Worm (Caenorhabditis elegans): ENCODE data around the gene sid-3.

DNA sequence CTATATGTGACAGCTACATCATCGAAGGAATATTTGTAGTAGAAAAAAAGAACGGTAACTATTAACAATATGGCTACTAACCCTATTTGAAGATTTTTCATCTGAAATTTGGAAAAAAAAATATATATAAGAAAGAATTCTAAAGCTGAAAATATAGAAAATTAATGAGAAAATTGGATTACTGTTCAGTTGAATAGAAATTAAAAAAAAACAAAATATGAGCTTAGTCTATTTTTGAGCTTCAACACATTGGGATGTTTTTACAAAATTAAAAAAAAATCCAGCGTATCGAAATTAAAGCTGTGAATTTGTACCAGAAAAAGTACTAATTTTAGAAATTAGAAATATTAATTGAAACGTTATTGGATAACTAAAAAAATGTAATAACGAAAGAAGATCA lies 23.1 kb downstream of the sid-3 start, which contains the start of gene T08G2.2:
- no peak for TF ChIP-seq drap-1 (GFP tag; optimal IDR thresholded peaks at IDR 0.05)
- no peak for TF ChIP-seq elt-1 (tag; optimal IDR thresholded peaks at IDR 0.05; ENCODE audit: borderline replicate concordance, insufficient read depth)
- TF ChIP-seq lsy-2 (tag; optimal IDR thresholded peaks at IDR 0.05): no peak
- TF ChIP-seq pha-4 (tag; optimal IDR thresholded peaks at IDR 0.05): no peak
- TF ChIP-seq sptf-1 (tag; optimal IDR thresholded peaks at IDR 0.05): no peak
- TF ChIP-seq cnd-1 (tag; optimal IDR thresholded peaks at IDR 0.05): no peak
- TF ChIP-seq snpc-4 (tag; optimal IDR thresholded peaks at IDR 0.05): no peak
- TF ChIP-seq nhr-237 (tag; optimal IDR thresholded peaks at IDR 0.05): no peak
- TF ChIP-seq lin-13 (tag; optimal IDR thresholded peaks at IDR 0.05): no peak
- no peak for TF ChIP-seq nhr-76 (tag; optimal IDR thresholded peaks at IDR 0.05)

Measured in whole organism, mixed stage, embryonic.